Worm (Caenorhabditis elegans) whole organism, L4 larva: ENCODE results near the gene msp-45.

ENCODE experiments used
- F26F4.8 ChIP-seq: fragments of 200-800 bp; sonication (Bioruptor generic); conservative IDR thresholded peaks from 2 replicates; pipeline ENCODE4 v1.3.6; 2022; ENCODE audit warnings: missing genetic modification characterization, missing compliant biosample characterization
- F44E2.7 ChIP-seq: fragments of 200-800 bp; sonication (Bioruptor generic); IDR thresholded peaks from 2 replicates; pipeline ENCODE4 v2.1.2; 2022; ENCODE audit warnings: missing genetic modification characterization, missing compliant biosample characterization
- T20F7.1 ChIP-seq: fragments of 200-800 bp; sonication (Bioruptor generic); optimal IDR thresholded peaks from 2 replicates; lab custom pipeline; 2018; ENCODE audit warnings: mild to moderate bottlenecking, missing genetic modification characterization, missing compliant biosample characterization
- T26A8.4 ChIP-seq: fragments of 200-800 bp; sonication (Bioruptor generic); IDR thresholded peaks from 2 replicates; pipeline ENCODE4 v1.3.6; 2022; ENCODE audit warnings: missing genetic modification characterization, missing compliant biosample characterization
- Y48G9A.11 ChIP-seq: fragments of 200-800 bp; sonication (Bioruptor generic); IDR thresholded peaks from 2 replicates; pipeline ENCODE4 v1.3.6; 2022; ENCODE audit warnings: missing genetic modification reagents, missing genetic modification characterization, missing compliant biosample characterization
- ZK546.5 ChIP-seq, 2 experiments: sonication (generic microtip); optimal IDR thresholded peaks; 2 replicates each; lab custom pipeline; 2017; ENCODE audit warnings: missing biosample characterization in 2 of 2, missing genetic modification characterization in 2 of 2
- aha-1 ChIP-seq: fragments of 150-350 bp; peaks from one replicate; lab custom pipeline; 2014; ENCODE audit warnings: missing biosample characterization, missing genetic modification characterization
- aly-2 ChIP-seq: sonication (generic microtip); optimal IDR thresholded peaks from 2 replicates; lab custom pipeline; 2018; ENCODE audit warnings: missing biosample characterization, missing genetic modification characterization
- attf-4 ChIP-seq: sonication (generic microtip); optimal IDR thresholded peaks from 3 replicates; lab custom pipeline; 2017; ENCODE audit warnings: missing biosample characterization, missing genetic modification characterization
- ceh-20 ChIP-seq: fragments of 200-800 bp; sonication (Bioruptor generic); IDR thresholded peaks from 2 replicates; pipeline ENCODE4 v1.3.6; 2022; ENCODE audit warnings: missing genetic modification reagents, missing genetic modification characterization, missing compliant biosample characterization
- ceh-28 ChIP-seq: fragments of 150-350 bp; optimal IDR thresholded peaks from 2 replicates; lab custom pipeline; 2014; ENCODE audit warnings: missing biosample characterization, missing genetic modification reagents, missing genetic modification characterization
- ceh-32 ChIP-seq: sonication (generic microtip); optimal IDR thresholded peaks from 2 replicates; lab custom pipeline; 2016; ENCODE audit warnings: mild to moderate bottlenecking, missing genetic modification characterization, missing compliant biosample characterization; ENCODE audit not compliant: poor library complexity
- cey-2 ChIP-seq: sonication (generic microtip); optimal IDR thresholded peaks from 3 replicates; lab custom pipeline; 2017; ENCODE audit warnings: missing genetic modification characterization, mild to moderate bottlenecking, missing compliant biosample characterization, antibody characterized with exemption, borderline replicate concordance; ENCODE audit not compliant: insufficient read depth
- ctbp-1 ChIP-seq: fragments of 200-800 bp; sonication (Bioruptor generic); IDR thresholded peaks from 2 replicates; pipeline ENCODE4 v1.3.6; 2022; ENCODE audit warnings: missing genetic modification reagents, missing genetic modification characterization, missing compliant biosample characterization
- daf-16 ChIP-seq, 3 experiments: sonication (generic microtip); optimal IDR thresholded peaks; 2 replicates each; lab custom pipeline; 2016 to 2017; ENCODE audit warnings: missing genetic modification characterization in 3 of 3, missing genetic modification reagents in 3 of 3, mild to moderate bottlenecking in 2 of 3, missing compliant biosample characterization in 2 of 3, missing biosample characterization in 1 of 3, moderate library complexity in 1 of 3
- daf-19 ChIP-seq: fragments of 200-800 bp; sonication (Bioruptor generic); conservative IDR thresholded peaks from 2 replicates; pipeline ENCODE4 v1.3.6; 2022; ENCODE audit warnings: missing genetic modification characterization, missing compliant biosample characterization
- daf-8 ChIP-seq: fragments of 200-800 bp; sonication (Bioruptor generic); IDR thresholded peaks from 2 replicates; pipeline ENCODE4 v1.3.6; 2022; ENCODE audit warnings: missing genetic modification characterization, missing compliant biosample characterization
- dmd-6 ChIP-seq: fragments of 200-800 bp; sonication (Bioruptor generic); IDR thresholded peaks from 2 replicates; pipeline ENCODE4 v1.3.6; 2022; ENCODE audit warnings: missing genetic modification reagents, missing genetic modification characterization, missing compliant biosample characterization
- dmd-8 ChIP-seq: fragments of 200-800 bp; sonication (Bioruptor generic); IDR thresholded peaks from 2 replicates; pipeline ENCODE4 v1.3.6; 2022; ENCODE audit warnings: missing genetic modification characterization, missing compliant biosample characterization
- dpl-1 ChIP-seq: fragments of 150-350 bp; optimal IDR thresholded peaks from 2 replicates; lab custom pipeline; 2014; ENCODE audit warnings: missing biosample characterization, missing genetic modification reagents, missing genetic modification characterization
- dve-1 ChIP-seq: sonication (generic microtip); optimal IDR thresholded peaks from 2 replicates; lab custom pipeline; 2017; ENCODE audit warnings: antibody characterized with exemption, mild to moderate bottlenecking, missing genetic modification characterization, missing compliant biosample characterization; ENCODE audit not compliant: insufficient read depth
- hif-1 ChIP-seq, 2 experiments: sonication (generic microtip); optimal IDR thresholded peaks; 2 replicates each; lab custom pipeline; 2016 to 2017; ENCODE audit warnings: missing compliant biosample characterization in 2 of 2, missing genetic modification characterization in 2 of 2, missing genetic modification reagents in 2 of 2, missing genotype in 2 of 2, mild to moderate bottlenecking in 1 of 2
- hlh-11 ChIP-seq: fragments of 200-800 bp; sonication (Bioruptor generic); optimal IDR thresholded peaks from 2 replicates; lab custom pipeline; 2018; ENCODE audit warnings: mild to moderate bottlenecking, missing genetic modification characterization, missing compliant biosample characterization
- jun-1 ChIP-seq: fragments of 150-350 bp; optimal IDR thresholded peaks from 2 replicates; lab custom pipeline; 2014; ENCODE audit warnings: missing biosample characterization, missing genetic modification reagents, missing genetic modification characterization
- lim-7 ChIP-seq: fragments of 200-800 bp; sonication (Bioruptor generic); IDR thresholded peaks from 2 replicates; pipeline ENCODE4 v1.3.6; 2022; ENCODE audit warnings: missing genetic modification characterization, missing compliant biosample characterization
- madf-5 ChIP-seq, 2 experiments: fragments of 200-800 bp; sonication (Bioruptor generic); IDR thresholded peaks; 2 replicates each; pipeline ENCODE4 v1.3.6; 2022; ENCODE audit warnings: missing compliant biosample characterization in 2 of 2, missing genetic modification characterization in 2 of 2
- mdl-1 ChIP-seq, 2 experiments: fragments of 150-350 bp in 1 of 2; sonication (generic microtip) in 1 of 2; optimal IDR thresholded peaks; 2 replicates each; lab custom pipeline; 2014 to 2017; ENCODE audit warnings: missing biosample characterization in 2 of 2, missing genetic modification characterization in 2 of 2
- mes-2 ChIP-seq: sonication (generic microtip); optimal IDR thresholded peaks from 2 replicates; lab custom pipeline; 2016; ENCODE audit warnings: missing genotype, mild to moderate bottlenecking, missing genetic modification characterization, missing compliant biosample characterization; ENCODE audit not compliant: poor library complexity, severe bottlenecking
- mxl-2 ChIP-seq: fragments of 200-800 bp; sonication (Bioruptor generic); conservative IDR thresholded peaks from 2 replicates; pipeline ENCODE4 v1.3.6; 2022; ENCODE audit warnings: missing genetic modification reagents, missing genetic modification characterization, missing compliant biosample characterization
- mxl-3 ChIP-seq: fragments of 200-800 bp; sonication (Bioruptor generic); optimal IDR thresholded peaks from 2 replicates; lab custom pipeline; 2018; ENCODE audit warnings: mild to moderate bottlenecking, missing genetic modification characterization, missing compliant biosample characterization
- nhr-102 ChIP-seq: sonication (generic microtip); optimal IDR thresholded peaks from 2 replicates; lab custom pipeline; 2016; ENCODE audit warnings: mild to moderate bottlenecking, missing genetic modification characterization, moderate library complexity, missing compliant biosample characterization
- nhr-28 ChIP-seq: fragments of 150-350 bp; optimal IDR thresholded peaks from 2 replicates; lab custom pipeline; 2014; ENCODE audit warnings: missing biosample characterization, missing genetic modification characterization
- nhr-48 ChIP-seq: sonication (generic microtip); optimal IDR thresholded peaks from 2 replicates; lab custom pipeline; 2016; ENCODE audit warnings: mild to moderate bottlenecking, missing genetic modification characterization, missing compliant biosample characterization
- nhr-76 ChIP-seq: fragments of 150-350 bp; optimal IDR thresholded peaks from 2 replicates; lab custom pipeline; 2014; ENCODE audit warnings: missing biosample characterization, missing genetic modification characterization
- nhr-77 ChIP-seq: fragments of 150-350 bp; optimal IDR thresholded peaks from 2 replicates; lab custom pipeline; 2014; ENCODE audit warnings: missing biosample characterization, missing genetic modification characterization
- pha-4 ChIP-seq, 2 experiments: fragments of 150-350 bp in 1 of 2; fragments of 200-800 bp in 1 of 2; sonication (Bioruptor generic) in 1 of 2; IDR thresholded peaks in 1 of 2; optimal IDR thresholded peaks in 1 of 2; 2 replicates each; pipeline versions ENCODE4 v1.3.6 to Lab custom; 2014 to 2022; ENCODE audit warnings: missing genetic modification characterization in 2 of 2, missing genetic modification reagents in 2 of 2, missing biosample characterization in 1 of 2, missing compliant biosample characterization in 1 of 2
- php-3 ChIP-seq: fragments of 200-800 bp; sonication (Bioruptor generic); IDR thresholded peaks from 2 replicates; pipeline ENCODE4 v1.3.6; 2022; ENCODE audit warnings: missing genetic modification reagents, missing genetic modification characterization, missing compliant biosample characterization
- pqm-1 ChIP-seq: sonication (generic microtip); optimal IDR thresholded peaks from 2 replicates; lab custom pipeline; 2017; ENCODE audit warnings: missing biosample characterization, missing genetic modification characterization
- skn-1 ChIP-seq: fragments of 150-350 bp; optimal IDR thresholded peaks from 2 replicates; lab custom pipeline; 2014; ENCODE audit warnings: missing biosample characterization, missing genetic modification characterization
- spr-1 ChIP-seq: sonication (generic microtip); optimal IDR thresholded peaks from 2 replicates; lab custom pipeline; 2016; ENCODE audit warnings: mild to moderate bottlenecking, missing genetic modification characterization, missing compliant biosample characterization
- tra-1 ChIP-seq: fragments of 200-800 bp; sonication (Bioruptor generic); IDR thresholded peaks from 2 replicates; pipeline ENCODE4 v1.3.6; 2022; ENCODE audit warnings: missing genetic modification reagents, missing genetic modification characterization, missing compliant biosample characterization
- unc-39 ChIP-seq: sonication (generic microtip); optimal IDR thresholded peaks from 2 replicates; lab custom pipeline; 2017; ENCODE audit warnings: missing biosample characterization, missing genetic modification characterization
- unc-62 ChIP-seq, 3 experiments: fragments of 150-350 bp in 1 of 3; sonication (generic microtip); optimal IDR thresholded peaks in 2 of 3; peaks in 1 of 3; 1 replicate in 1 of 3; 2 replicates in 2 of 3; lab custom pipeline; 2014 to 2017; ENCODE audit warnings: missing biosample characterization in 3 of 3, missing genetic modification characterization in 3 of 3, missing genetic modification reagents in 3 of 3, missing genotype in 1 of 3
- zfp-3 ChIP-seq: fragments of 200-800 bp; sonication (Bioruptor generic); conservative IDR thresholded peaks from 2 replicates; pipeline ENCODE4 v1.3.6; 2022; ENCODE audit warnings: missing genetic modification reagents, missing genetic modification characterization, missing compliant biosample characterization

The msp-45 gene

DNA sequence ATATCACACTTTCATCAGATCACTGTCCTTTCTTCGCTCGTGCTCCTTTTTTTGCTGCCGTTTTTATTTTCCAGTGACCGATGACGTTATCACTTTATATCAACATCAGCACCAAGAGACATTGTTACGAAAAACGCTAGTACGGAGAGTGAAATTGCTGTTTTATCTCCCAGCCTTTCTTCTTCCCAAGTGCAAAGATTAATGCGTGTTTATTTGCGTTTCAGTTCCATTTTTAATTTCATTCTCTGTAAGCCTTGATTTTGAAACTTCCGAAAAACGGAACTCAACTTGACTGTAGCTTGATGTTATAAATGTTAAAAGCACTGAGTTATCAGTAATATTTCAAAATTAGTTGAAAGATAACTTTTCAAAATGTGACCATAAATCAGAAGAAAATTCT, 30.0 kb upstream of the msp-45 start:
- TF ChIP-seq mes-2 (tag; lab: Kevin White, UChicago), result no peak
- peak; percentile 51 for TF ChIP-seq pqm-1 (tag; lab: Kevin White, UChicago)
- TF ChIP-seq hlh-11 (tag; lab: Kevin White, UChicago), result peak; percentile 62
- no peak for TF ChIP-seq daf-16 (GFP tag; optimal IDR thresholded peaks at IDR 0.05; lab: Kevin White, UChicago)
- TF ChIP-seq daf-16 (tag; optimal IDR thresholded peaks at IDR 0.05; lab: Kevin White, UChicago), result peak; percentile 69
- no peak for TF ChIP-seq unc-39
- TF ChIP-seq dve-1 (tag; lab: Kevin White, UChicago), result peak; percentile 42
- TF ChIP-seq nhr-48 (tag; lab: Kevin White, UChicago), result peak; percentile 2
- TF ChIP-seq F26F4.8, result no peak
- TF ChIP-seq aha-1 (tag; lab: Kevin White, UChicago), result peak; percentile 70
- peak; percentile 73 for TF ChIP-seq php-3

DNA sequence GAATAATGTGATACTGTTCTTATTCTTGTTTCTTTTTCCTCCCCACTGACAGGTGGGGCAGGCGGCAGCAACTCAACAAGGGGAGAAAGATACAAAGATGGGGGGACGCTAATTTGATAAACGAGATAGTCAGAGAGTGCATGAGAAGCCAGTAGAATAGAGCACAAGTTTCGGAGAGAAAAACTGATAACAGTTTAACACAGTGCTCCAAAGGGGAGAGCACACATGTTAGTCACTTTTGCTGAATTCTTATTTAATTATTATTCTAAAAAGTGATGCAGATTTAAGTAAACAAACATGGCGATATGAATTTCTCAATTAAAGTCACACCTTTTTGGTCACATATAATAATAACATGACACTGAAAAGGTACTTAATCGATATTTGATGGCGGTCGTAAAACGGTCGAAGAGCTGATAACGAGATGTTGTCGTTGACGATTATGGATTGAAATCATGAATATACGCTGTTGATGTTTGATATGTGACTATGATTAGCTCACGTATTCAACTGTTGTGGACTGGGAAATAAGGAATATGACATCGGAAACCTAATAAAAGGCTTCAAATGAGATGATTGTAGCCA, 29.2 kb upstream of the msp-45 start:
- TF ChIP-seq spr-1 (tag; lab: Kevin White, UChicago), result no peak
- no peak for TF ChIP-seq ctbp-1 (GFP tag; lab: Robert Waterston, UW)
- peak; percentile 76 for TF ChIP-seq dve-1 (tag; lab: Kevin White, UChicago)
- TF ChIP-seq skn-1, result no peak
- no peak; the same call in 1 of the 2 replicates for TF ChIP-seq T26A8.4
- TF ChIP-seq mxl-2 (GFP tag; lab: Robert Waterston, UW), result no peak
- TF ChIP-seq dpl-1, result no peak
- peak; percentile 49 for TF ChIP-seq nhr-102 (tag; lab: Kevin White, UChicago)
- peak; percentile 35; the same call in 1 of the 2 replicates for TF ChIP-seq tra-1 (GFP tag; lab: Robert Waterston, UW)
- TF ChIP-seq F26F4.8, result no peak
- TF ChIP-seq daf-19 (GFP tag; lab: Robert Waterston, UW), result no peak
- peak; percentile 43 for TF ChIP-seq nhr-48 (tag; lab: Kevin White, UChicago)
- no peak for TF ChIP-seq cey-2 (tag; lab: Kevin White, UChicago)
- no peak for TF ChIP-seq jun-1
- no peak for TF ChIP-seq aly-2 (tag; lab: Kevin White, UChicago)
- TF ChIP-seq nhr-77 (tag; lab: Kevin White, UChicago), result peak; percentile 57
- TF ChIP-seq pha-4 (GFP tag; IDR thresholded peaks at IDR 0.05; lab: Robert Waterston, UW), result peak; percentile 43; the same call in 1 of the 2 replicates
- TF ChIP-seq pha-4 (tag; optimal IDR thresholded peaks at IDR 0.05; lab: Kevin White, UChicago), result no peak
- peak in 1 of 2 experiments; percentile 1 for TF ChIP-seq unc-62 (GFP tag; optimal IDR thresholded peaks at IDR 0.05 in 1 of 2; lab: Kevin White, UChicago)
- TF ChIP-seq unc-62 (tag; optimal IDR thresholded peaks at IDR 0.05; lab: Kevin White, UChicago), result no peak
- no peak for TF ChIP-seq dmd-8 (GFP tag; lab: Robert Waterston, UW)
- no peak for TF ChIP-seq ceh-20 (GFP tag; lab: Robert Waterston, UW)
- TF ChIP-seq daf-16 (GFP tag; optimal IDR thresholded peaks at IDR 0.05; lab: Kevin White, UChicago), result peak in 1 of 2 experiments; percentile 62
- TF ChIP-seq daf-16 (tag; optimal IDR thresholded peaks at IDR 0.05; lab: Kevin White, UChicago), result peak; percentile 94
- TF ChIP-seq ceh-32, result no peak
- no peak for TF ChIP-seq ceh-28 (tag; lab: Kevin White, UChicago)
- no peak for TF ChIP-seq ZK546.5 (tag; optimal IDR thresholded peaks at IDR 0.05; lab: Kevin White, UChicago)
- TF ChIP-seq madf-5 (GFP tag; IDR thresholded peaks at IDR 0.05; lab: Robert Waterston, UW), result no peak
- TF ChIP-seq mdl-1 (tag; optimal IDR thresholded peaks at IDR 0.05; lab: Kevin White, UChicago), result peak in 1 of 2 experiments; percentile 39
- peak; percentile 78 for TF ChIP-seq hlh-11 (tag; lab: Kevin White, UChicago)
- TF ChIP-seq Y48G9A.11 (GFP tag; lab: Robert Waterston, UW), result no peak
- no peak for TF ChIP-seq nhr-76 (tag; lab: Kevin White, UChicago)
- peak; percentile 89 for TF ChIP-seq pqm-1 (tag; lab: Kevin White, UChicago)
- no peak for TF ChIP-seq daf-8 (GFP tag; lab: Robert Waterston, UW)
- TF ChIP-seq mxl-3 (GFP tag; lab: Kevin White, UChicago), result no peak
- TF ChIP-seq lim-7 (GFP tag; lab: Robert Waterston, UW), result no peak
- no peak for TF ChIP-seq T20F7.1 (GFP tag; lab: Kevin White, UChicago)
- TF ChIP-seq mes-2 (tag; lab: Kevin White, UChicago), result peak; percentile 14
- TF ChIP-seq F44E2.7, result no peak
- no peak for TF ChIP-seq hif-1 (tag; optimal IDR thresholded peaks at IDR 0.05; lab: Kevin White, UChicago)
- TF ChIP-seq zfp-3 (GFP tag; lab: Robert Waterston, UW), result no peak
- TF ChIP-seq nhr-28 (tag; lab: Kevin White, UChicago), result peak; percentile 79
- TF ChIP-seq attf-4 (tag; lab: Kevin White, UChicago), result no peak
- TF ChIP-seq dmd-6 (GFP tag; lab: Robert Waterston, UW), result peak; percentile 68
